Fruit fly (Drosophila melanogaster) whole organism, embryonic: Measurements from ENCODE around the gene dnc.
A peak's percentile ranks its signal among the peaks of the same experiment; 100 is the strongest.

ENCODE experiments used
- ATbp ChIP-seq: fragments of 200-800 bp; sonication (Bioruptor generic); optimal IDR thresholded peaks from 2 replicates; lab custom pipeline; 2017; ENCODE audit warnings: missing biosample characterization, mild to moderate bottlenecking, missing genetic modification characterization, missing genetic modification reagents
- Ada2b ChIP-seq: fragments of 200-800 bp; sonication (Bioruptor generic); IDR thresholded peaks from 2 replicates; pipeline ENCODE4 v1.3.6; 2022; ENCODE audit warnings: missing biosample characterization, missing genetic modification characterization
- Blimp-1 ChIP-seq: fragments of 200-800 bp; sonication (Bioruptor generic); optimal IDR thresholded peaks from 3 replicates; lab custom pipeline; 2018; ENCODE audit warnings: missing biosample characterization, missing genetic modification characterization, mild to moderate bottlenecking, moderate library complexity, missing genetic modification reagents
- CG10209 ChIP-seq: fragments of 200-800 bp; sonication (Bioruptor generic); optimal IDR thresholded peaks from 3 replicates; lab custom pipeline; 2017; ENCODE audit warnings: missing biosample characterization, mild to moderate bottlenecking, missing genetic modification characterization, missing genetic modification reagents
- CG10565 ChIP-seq: fragments of 200-800 bp; sonication (Bioruptor generic); optimal IDR thresholded peaks from 3 replicates; lab custom pipeline; 2016; ENCODE audit warnings: missing biosample characterization, mild to moderate bottlenecking, missing genetic modification characterization
- CG10979 ChIP-seq: fragments of 200-800 bp; sonication (Bioruptor generic); optimal IDR thresholded peaks from 2 replicates; lab custom pipeline; 2018; ENCODE audit warnings: missing biosample characterization, mild to moderate bottlenecking, missing genetic modification characterization, moderate library complexity
- CG11085 ChIP-seq: fragments of 200-800 bp; sonication (Bioruptor generic); IDR thresholded peaks from 2 replicates; pipeline ENCODE4 v1.3.6; 2022; ENCODE audit warnings: missing biosample characterization, missing genetic modification characterization
- CG12104 ChIP-seq: fragments of 200-800 bp; sonication (Bioruptor generic); optimal IDR thresholded peaks from 3 replicates; lab custom pipeline; 2016; ENCODE audit warnings: missing biosample characterization, missing genetic modification characterization
- CG12391 ChIP-seq: fragments of 200-800 bp; sonication (Bioruptor generic); optimal IDR thresholded peaks from 3 replicates; lab custom pipeline; 2018; ENCODE audit warnings: missing biosample characterization, mild to moderate bottlenecking, missing genetic modification characterization, moderate library complexity
- CG14050 ChIP-seq: fragments of 200-800 bp; sonication (Bioruptor generic); IDR thresholded peaks from 3 replicates; pipeline ENCODE4 v1.3.6; 2022; ENCODE audit warnings: missing biosample characterization, missing genetic modification characterization
- CG15011 ChIP-seq: fragments of 200-800 bp; sonication (Bioruptor generic); optimal IDR thresholded peaks from 3 replicates; lab custom pipeline; 2018; ENCODE audit warnings: missing biosample characterization, mild to moderate bottlenecking, missing genetic modification characterization
- CG2712 ChIP-seq: fragments of 200-800 bp; optimal IDR thresholded peaks from 3 replicates; lab custom pipeline; 2019; ENCODE audit warnings: missing biosample characterization, mild to moderate bottlenecking, missing genetic modification characterization, moderate library complexity
- CG3065 ChIP-seq: fragments of 200-800 bp; sonication (Bioruptor generic); optimal IDR thresholded peaks from 2 replicates; lab custom pipeline; 2016; ENCODE audit warnings: missing biosample characterization, missing genetic modification characterization
- CG31441 ChIP-seq: fragments of 200-800 bp; sonication (Bioruptor generic); IDR thresholded peaks from 2 replicates; pipeline ENCODE4 v1.3.6; 2022; ENCODE audit warnings: missing biosample characterization, missing genetic modification characterization
- CG32767 ChIP-seq: fragments of 200-800 bp; sonication (Bioruptor generic); IDR thresholded peaks from 2 replicates; pipeline ENCODE4 v1.3.6; 2022; ENCODE audit warnings: missing biosample characterization, missing genetic modification characterization
- CG32772 ChIP-seq: fragments of 200-800 bp; sonication (Bioruptor generic); IDR thresholded peaks from 2 replicates; pipeline ENCODE4 v1.3.6; 2022; ENCODE audit warnings: missing biosample characterization, missing genetic modification characterization
- CG4617 ChIP-seq: fragments of 200-800 bp; sonication (Bioruptor generic); optimal IDR thresholded peaks from 3 replicates; lab custom pipeline; 2016; ENCODE audit warnings: missing biosample characterization, missing genetic modification characterization, borderline replicate concordance
- CG5953 ChIP-seq: fragments of 200-800 bp; sonication (Bioruptor generic); IDR thresholded peaks from 2 replicates; pipeline ENCODE4 v1.3.6; 2022; ENCODE audit warnings: missing biosample characterization, missing genetic modification characterization
- CG6254 ChIP-seq: fragments of 200-800 bp; sonication (Bioruptor generic); optimal IDR thresholded peaks from 3 replicates; lab custom pipeline; 2017; ENCODE audit warnings: mild to moderate bottlenecking, missing biosample characterization, missing genetic modification reagents, missing genetic modification characterization
- CG6813 ChIP-seq: fragments of 200-800 bp; sonication (Bioruptor generic); optimal IDR thresholded peaks from 2 replicates; lab custom pipeline; 2017; ENCODE audit warnings: missing biosample characterization, missing genetic modification characterization, mild to moderate bottlenecking, moderate library complexity, missing genetic modification reagents
- CG7963 ChIP-seq: fragments of 200-800 bp; sonication (Bioruptor generic); IDR thresholded peaks from 3 replicates; pipeline ENCODE4 v1.3.6; 2022; ENCODE audit warnings: missing biosample characterization, missing genetic modification characterization; ENCODE audit not compliant: partially characterized antibody
- CG9727 ChIP-seq: fragments of 200-800 bp; sonication (Bioruptor generic); optimal IDR thresholded peaks from 3 replicates; lab custom pipeline; 2017; ENCODE audit warnings: missing biosample characterization, mild to moderate bottlenecking, missing genetic modification characterization
- CHES-1-like ChIP-seq: fragments of 200-800 bp; sonication (Bioruptor generic); optimal IDR thresholded peaks from 2 replicates; lab custom pipeline; 2016; ENCODE audit warnings: missing biosample characterization, missing genetic modification characterization
- Chrac-16 ChIP-seq: fragments of 200-800 bp; sonication (Bioruptor generic); optimal IDR thresholded peaks from 3 replicates; lab custom pipeline; 2016; ENCODE audit warnings: missing biosample characterization, missing genetic modification characterization
- D ChIP-seq, 2 experiments: fragments of 200-800 bp in 1 of 2; fragments of >200 bp in 1 of 2; sonication (Bioruptor generic) in 1 of 2; optimal IDR thresholded peaks; 2 replicates in 1 of 2; 3 replicates in 1 of 2; lab custom pipeline; 2017; ENCODE audit warnings: mild to moderate bottlenecking in 1 of 2, missing biosample characterization in 1 of 2, missing genetic modification characterization in 1 of 2, missing genetic modification reagents in 1 of 2
- HLHmδ ChIP-seq: fragments of 200-800 bp; sonication (Bioruptor generic); optimal IDR thresholded peaks from 2 replicates; lab custom pipeline; 2018; ENCODE audit warnings: missing biosample characterization, mild to moderate bottlenecking, missing genetic modification characterization, moderate library complexity
- Hmr ChIP-seq: fragments of 200-800 bp; sonication (Bioruptor generic); optimal IDR thresholded peaks from 3 replicates; lab custom pipeline; 2017; ENCODE audit warnings: mild to moderate bottlenecking, missing biosample characterization, missing genetic modification reagents, missing genetic modification characterization
- MESR4 ChIP-seq: fragments of 200-800 bp; sonication (Bioruptor generic); optimal IDR thresholded peaks from 2 replicates; lab custom pipeline; 2018; ENCODE audit warnings: missing biosample characterization, mild to moderate bottlenecking, missing genetic modification characterization, moderate library complexity
- Pdp1 ChIP-seq, 2 experiments: fragments of 200-800 bp; sonication (Bioruptor generic); optimal IDR thresholded peaks; 3 replicates each; lab custom pipeline; 2016; ENCODE audit warnings: missing biosample characterization in 2 of 2, missing genetic modification characterization in 2 of 2, mild to moderate bottlenecking in 1 of 2, moderate library complexity in 1 of 2
- Rfx ChIP-seq: fragments of 200-800 bp; sonication (Bioruptor generic); IDR thresholded peaks from 2 replicates; pipeline ENCODE4 v1.3.6; 2022; ENCODE audit warnings: missing biosample characterization, missing genetic modification characterization
- ac ChIP-seq: fragments of 200-800 bp; sonication (Bioruptor generic); optimal IDR thresholded peaks from 3 replicates; lab custom pipeline; 2017; ENCODE audit warnings: missing biosample characterization, mild to moderate bottlenecking, missing genetic modification characterization
- ase ChIP-seq: fragments of 200-800 bp; sonication (Bioruptor generic); IDR thresholded peaks from 3 replicates; pipeline ENCODE4 v1.3.6; 2022; ENCODE audit warnings: missing biosample characterization, missing genetic modification characterization
- cato ChIP-seq: fragments of 200-800 bp; sonication (Bioruptor generic); optimal IDR thresholded peaks from 2 replicates; lab custom pipeline; 2016; ENCODE audit warnings: missing biosample characterization, missing genetic modification characterization, borderline replicate concordance
- crp ChIP-seq, 2 experiments: fragments of 200-800 bp; sonication (Bioruptor generic); optimal IDR thresholded peaks; 2 replicates in 1 of 2; 3 replicates in 1 of 2; lab custom pipeline; 2017; ENCODE audit warnings: missing biosample characterization in 2 of 2, missing genetic modification characterization in 2 of 2, mild to moderate bottlenecking in 1 of 2, moderate library complexity in 1 of 2
- dmrt11E ChIP-seq: fragments of 200-800 bp; sonication (Bioruptor generic); optimal IDR thresholded peaks from 3 replicates; lab custom pipeline; 2018; ENCODE audit warnings: missing biosample characterization, mild to moderate bottlenecking, missing genetic modification characterization, moderate library complexity
- dysf ChIP-seq: fragments of 200-800 bp; sonication (Bioruptor generic); IDR thresholded peaks from 3 replicates; pipeline ENCODE4 v1.3.6; 2022; ENCODE audit warnings: missing biosample characterization, missing genetic modification characterization
- ems ChIP-seq: fragments of 200-800 bp; sonication (Bioruptor generic); optimal IDR thresholded peaks from 3 replicates; lab custom pipeline; 2016; ENCODE audit warnings: missing biosample characterization, missing genetic modification characterization
- fu2 ChIP-seq: fragments of 200-800 bp; sonication (Bioruptor generic); optimal IDR thresholded peaks from 2 replicates; lab custom pipeline; 2016; ENCODE audit warnings: missing biosample characterization, missing genetic modification characterization
- gfzf ChIP-seq: fragments of 200-800 bp; sonication (Bioruptor generic); optimal IDR thresholded peaks from 2 replicates; lab custom pipeline; 2016; ENCODE audit warnings: missing biosample characterization, mild to moderate bottlenecking, missing genetic modification characterization, moderate library complexity
- lbe ChIP-seq: fragments of 200-800 bp; sonication (Bioruptor generic); optimal IDR thresholded peaks from 2 replicates; lab custom pipeline; 2016; ENCODE audit warnings: missing biosample characterization, mild to moderate bottlenecking, missing genetic modification characterization
- lilli ChIP-seq: fragments of 200-800 bp; sonication (Bioruptor generic); optimal IDR thresholded peaks from 3 replicates; lab custom pipeline; 2016; ENCODE audit warnings: missing biosample characterization, missing genetic modification characterization
- lmd ChIP-seq: fragments of 200-800 bp; sonication (Bioruptor generic); IDR thresholded peaks from 2 replicates; pipeline ENCODE4 v1.3.6; 2022; ENCODE audit warnings: missing biosample characterization, missing genetic modification characterization
- lov ChIP-seq, 2 experiments: fragments of 200-800 bp in 1 of 2; fragments of >200 bp in 1 of 2; sonication (Bioruptor generic) in 1 of 2; IDR thresholded peaks in 1 of 2; optimal IDR thresholded peaks in 1 of 2; 2 replicates in 1 of 2; 3 replicates in 1 of 2; pipeline versions ENCODE4 v1.3.6 to Lab custom; 2017 to 2022; ENCODE audit warnings: missing biosample characterization in 1 of 2, missing genetic modification characterization in 1 of 2
- mam ChIP-seq: fragments of 200-800 bp; sonication (Bioruptor generic); optimal IDR thresholded peaks from 3 replicates; lab custom pipeline; 2016; ENCODE audit warnings: missing biosample characterization, missing genetic modification characterization
- sisA ChIP-seq: fragments of 200-800 bp; sonication (Bioruptor generic); IDR thresholded peaks from 2 replicates; pipeline ENCODE4 v1.3.6; 2022; ENCODE audit warnings: missing biosample characterization, missing genetic modification characterization
- slp2 ChIP-seq: fragments of 200-800 bp; sonication (Bioruptor generic); optimal IDR thresholded peaks from 2 replicates; lab custom pipeline; 2016; ENCODE audit warnings: missing biosample characterization, missing genetic modification characterization
- unpg ChIP-seq: fragments of 200-800 bp; sonication (Bioruptor generic); optimal IDR thresholded peaks from 3 replicates; lab custom pipeline; 2018; ENCODE audit warnings: missing biosample characterization, mild to moderate bottlenecking, missing genetic modification characterization, moderate library complexity
- usp ChIP-seq: fragments of >200 bp; optimal IDR thresholded peaks from 2 replicates; lab custom pipeline; 2017; ENCODE audit warnings: missing biosample characterization, missing genetic modification characterization
- vnd ChIP-seq: fragments of 200-800 bp; sonication (Bioruptor generic); IDR thresholded peaks from 3 replicates; pipeline ENCODE4 v1.3.6; 2022; ENCODE audit warnings: missing biosample characterization, missing genetic modification characterization; ENCODE audit not compliant: partially characterized antibody

The dnc gene

dm6 chrX:3350982-3351381 lies 174.7 kb downstream of the dnc start (continued):
- TF ChIP-seq CG11085 (GFP tag; lab: Robert Waterston, UW): no peak
- TF ChIP-seq CG10209 (GFP tag; lab: Kevin White, UChicago): peak; percentile 1
- peak; percentile 1 for TF ChIP-seq Chrac-16 (GFP tag; lab: Kevin White, UChicago)
- 0 out of 2 replicates have a peak, but pooled peaks have one; percentile 19 for TF ChIP-seq CG32772 (GFP tag; lab: Robert Waterston, UW)
- TF ChIP-seq ase (GFP tag; lab: Robert Waterston, UW): no peak
- peak in 1 of 2 experiments; percentile 64 for TF ChIP-seq Pdp1 (GFP tag; optimal IDR thresholded peaks at IDR 0.05; lab: Kevin White, UChicago)
- no peak for TF ChIP-seq usp (GFP tag; lab: Kevin White, UChicago)
- no peak for TF ChIP-seq gfzf
- no peak for TF ChIP-seq ATbp (GFP tag; lab: Kevin White, UChicago)
- TF ChIP-seq Rfx (GFP tag; lab: Robert Waterston, UW): no peak
- no peak for TF ChIP-seq CG7963 (GFP tag; lab: Robert Waterston, UW)
- peak; percentile 39 for TF ChIP-seq CG9727 (GFP tag; lab: Kevin White, UChicago)
- TF ChIP-seq dmrt11E (tag; lab: Kevin White, UChicago): peak; percentile 57
- TF ChIP-seq CG5953 (GFP tag; lab: Robert Waterston, UW): no peak
- TF ChIP-seq lilli (GFP tag; lab: Kevin White, UChicago): peak; percentile 2
- no peak for TF ChIP-seq lov (optimal IDR thresholded peaks at IDR 0.05; lab: Kevin White, UChicago)
- no peak for TF ChIP-seq lov (GFP tag; IDR thresholded peaks at IDR 0.05; lab: Robert Waterston, UW)
- TF ChIP-seq fu2 (GFP tag; lab: Kevin White, UChicago): no peak
- no peak for TF ChIP-seq vnd (GFP tag; lab: Robert Waterston, UW)
- peak; percentile 53 for TF ChIP-seq CG10979 (tag; lab: Kevin White, UChicago)
- TF ChIP-seq CG6254: no peak
- no peak for TF ChIP-seq CG10565 (GFP tag; lab: Kevin White, UChicago)
- TF ChIP-seq CG3065: no peak
- no peak for TF ChIP-seq dysf
- TF ChIP-seq crp (GFP tag; optimal IDR thresholded peaks at IDR 0.05; lab: Kevin White, UChicago): no peak
- TF ChIP-seq CG4617: no peak
- TF ChIP-seq ems: no peak
- peak; percentile 36; the same call in 1 of the 2 replicates for TF ChIP-seq CG31441 (GFP tag; lab: Robert Waterston, UW)
- no peak for TF ChIP-seq Ada2b (GFP tag; lab: Robert Waterston, UW)
- TF ChIP-seq slp2 (GFP tag; lab: Kevin White, UChicago): no peak
- no peak for TF ChIP-seq lbe (GFP tag; lab: Kevin White, UChicago)
- no peak for TF ChIP-seq Hmr (GFP tag; lab: Kevin White, UChicago)
- TF ChIP-seq CHES-1-like: no peak
- no peak for TF ChIP-seq D (optimal IDR thresholded peaks at IDR 0.05; lab: Kevin White, UChicago)
- peak; percentile 6 for TF ChIP-seq D (GFP tag; optimal IDR thresholded peaks at IDR 0.05; lab: Kevin White, UChicago)
- no peak for TF ChIP-seq CG12104 (GFP tag; lab: Kevin White, UChicago)
- peak; percentile 12 for TF ChIP-seq unpg (GFP tag; lab: Kevin White, UChicago)
- no peak for TF ChIP-seq HLHmδ
- TF ChIP-seq CG15011 (GFP tag; lab: Kevin White, UChicago): no peak
- TF ChIP-seq ac (GFP tag; lab: Kevin White, UChicago): no peak
- 0 out of 2 replicates have a peak, but pooled peaks have one; percentile 14 for TF ChIP-seq lmd (GFP tag; lab: Robert Waterston, UW)
- TF ChIP-seq CG12391: peak; percentile 21
- no peak for TF ChIP-seq CG6813 (GFP tag; lab: Kevin White, UChicago)
- peak; percentile 32 for TF ChIP-seq CG2712 (tag; lab: Kevin White, UChicago)
- peak; percentile 16 for TF ChIP-seq Blimp-1 (GFP tag; lab: Kevin White, UChicago)
- TF ChIP-seq MESR4: no peak
- no peak for TF ChIP-seq mam (GFP tag; lab: Kevin White, UChicago)
- TF ChIP-seq CG32767: 0 out of 2 replicates have a peak, but pooled peaks have one; percentile 19
- TF ChIP-seq sisA (GFP tag; lab: Robert Waterston, UW): no peak
- no peak for TF ChIP-seq cato (GFP tag; lab: Kevin White, UChicago)
- TF ChIP-seq CG14050 (GFP tag; lab: Robert Waterston, UW): no peak
